Worm (Caenorhabditis elegans) whole organism, L3 larva: ENCODE data around the gene F34H10.1.

Source experiments
- aly-2 ChIP-seq: fragments of 150-350 bp; optimal IDR thresholded peaks from 2 replicates; lab custom pipeline; 2014; ENCODE audit warnings: missing biosample characterization, missing genetic modification characterization
- ceh-16 ChIP-seq: sonication (generic microtip); optimal IDR thresholded peaks from 2 replicates; lab custom pipeline; 2017; ENCODE audit warnings: missing biosample characterization, missing genetic modification characterization
- ceh-28 ChIP-seq: fragments of 150-350 bp; optimal IDR thresholded peaks from 2 replicates; lab custom pipeline; 2014; ENCODE audit warnings: missing biosample characterization, missing genetic modification reagents, missing genetic modification characterization
- ceh-82 ChIP-seq: fragments of 150-350 bp; optimal IDR thresholded peaks from 2 replicates; lab custom pipeline; 2014; ENCODE audit warnings: missing biosample characterization, missing genetic modification characterization
- ceh-9 ChIP-seq: sonication (generic microtip); optimal IDR thresholded peaks from 2 replicates; lab custom pipeline; 2018; ENCODE audit warnings: missing biosample characterization, missing genetic modification characterization
- egl-27 ChIP-seq: sonication (generic microtip); optimal IDR thresholded peaks from 4 replicates; lab custom pipeline; 2017; ENCODE audit warnings: missing biosample characterization, missing genetic modification reagents, missing genetic modification characterization
- egl-5 ChIP-seq: fragments of 150-350 bp; optimal IDR thresholded peaks from 2 replicates; lab custom pipeline; 2017; ENCODE audit warnings: missing biosample characterization, missing genetic modification reagents, missing genetic modification characterization, inconsistent platforms
- elt-1 ChIP-seq: fragments of 150-350 bp; optimal IDR thresholded peaks from 2 replicates; lab custom pipeline; 2014; ENCODE audit warnings: missing biosample characterization, missing genetic modification characterization
- elt-3 ChIP-seq, 3 experiments: fragments of 150-350 bp in 1 of 3; sonication (generic microtip) in 2 of 3; optimal IDR thresholded peaks; 2 replicates in 2 of 3; 4 replicates in 1 of 3; lab custom pipeline; 2014 to 2017; ENCODE audit warnings: missing biosample characterization in 3 of 3, missing genetic modification characterization in 3 of 3
- eor-1 ChIP-seq, 2 experiments: fragments of 150-350 bp; optimal IDR thresholded peaks; 2 replicates each; lab custom pipeline; 2014 to 2018; ENCODE audit warnings: missing biosample characterization in 2 of 2, missing genetic modification characterization in 2 of 2
- fkh-10 ChIP-seq: sonication (generic microtip); optimal IDR thresholded peaks from 2 replicates; lab custom pipeline; 2017; ENCODE audit warnings: missing biosample characterization, missing genetic modification reagents, missing genetic modification characterization
- fos-1 ChIP-seq: fragments of 150-350 bp; optimal IDR thresholded peaks from 2 replicates; lab custom pipeline; 2014; ENCODE audit warnings: missing biosample characterization, missing genetic modification characterization
- hmg-11 ChIP-seq: sonication (generic microtip); optimal IDR thresholded peaks from 2 replicates; lab custom pipeline; 2016; ENCODE audit warnings: missing genetic modification characterization, missing compliant biosample characterization
- lin-39 ChIP-seq: fragments of 150-350 bp; optimal IDR thresholded peaks from 2 replicates; lab custom pipeline; 2018; ENCODE audit warnings: missing biosample characterization, missing genetic modification reagents, missing genetic modification characterization
- lsy-12 ChIP-seq: sonication (generic microtip); optimal IDR thresholded peaks from 2 replicates; lab custom pipeline; 2016; ENCODE audit warnings: mild to moderate bottlenecking, missing genetic modification characterization, missing compliant biosample characterization
- mdl-1 ChIP-seq: fragments of 150-350 bp; optimal IDR thresholded peaks from 2 replicates; lab custom pipeline; 2014; ENCODE audit warnings: missing biosample characterization, missing genetic modification characterization
- nfya-1 ChIP-seq: sonication (generic microtip); optimal IDR thresholded peaks from 2 replicates; lab custom pipeline; 2017; ENCODE audit warnings: missing genetic modification characterization, mild to moderate bottlenecking, missing compliant biosample characterization, antibody characterized with exemption, moderate library complexity; ENCODE audit not compliant: insufficient read depth
- nhr-11 ChIP-seq: fragments of 150-350 bp; optimal IDR thresholded peaks from 2 replicates; lab custom pipeline; 2014; ENCODE audit warnings: missing biosample characterization, missing genetic modification characterization
- nhr-12 ChIP-seq: fragments of 150-350 bp; optimal IDR thresholded peaks from 2 replicates; lab custom pipeline; 2014; ENCODE audit warnings: missing biosample characterization, missing genetic modification characterization
- nhr-23 ChIP-seq: fragments of 150-350 bp; optimal IDR thresholded peaks from 2 replicates; lab custom pipeline; 2014; ENCODE audit warnings: missing biosample characterization, missing genetic modification reagents, missing genetic modification characterization
- nhr-237 ChIP-seq: fragments of 150-350 bp; optimal IDR thresholded peaks from 2 replicates; lab custom pipeline; 2014; ENCODE audit warnings: missing biosample characterization, missing genetic modification characterization
- nhr-25 ChIP-seq: sonication (generic microtip); optimal IDR thresholded peaks from 2 replicates; lab custom pipeline; 2017; ENCODE audit warnings: missing biosample characterization, missing genetic modification characterization
- nhr-28 ChIP-seq: fragments of 150-350 bp; optimal IDR thresholded peaks from 2 replicates; lab custom pipeline; 2014; ENCODE audit warnings: missing biosample characterization, missing genetic modification characterization
- nhr-67 ChIP-seq: fragments of 150-350 bp; optimal IDR thresholded peaks from 2 replicates; lab custom pipeline; 2014; ENCODE audit warnings: missing biosample characterization, missing genetic modification characterization
- nhr-76 ChIP-seq: fragments of 150-350 bp; sonication (generic microtip); optimal IDR thresholded peaks from 5 replicates; lab custom pipeline; 2014; ENCODE audit warnings: missing biosample characterization, missing genetic modification characterization
- nhr-77 ChIP-seq: fragments of 150-350 bp; optimal IDR thresholded peaks from 2 replicates; lab custom pipeline; 2014; ENCODE audit warnings: missing biosample characterization, missing genetic modification characterization
- pha-4 ChIP-seq: fragments of 150-350 bp; optimal IDR thresholded peaks from 2 replicates; lab custom pipeline; 2014; ENCODE audit warnings: missing biosample characterization, missing genetic modification reagents, missing genetic modification characterization
- pqm-1 ChIP-seq: fragments of 150-350 bp; optimal IDR thresholded peaks from 2 replicates; lab custom pipeline; 2017; ENCODE audit warnings: missing biosample characterization, missing genetic modification characterization, inconsistent platforms
- sea-2 ChIP-seq: fragments of 150-350 bp; sonication (generic microtip); optimal IDR thresholded peaks from 4 replicates; lab custom pipeline; 2014; ENCODE audit warnings: missing biosample characterization, missing genetic modification reagents, missing genetic modification characterization
- snpc-4 ChIP-seq: fragments of 150-350 bp; optimal IDR thresholded peaks from 2 replicates; lab custom pipeline; 2014; ENCODE audit warnings: missing biosample characterization, missing genetic modification characterization
- unc-39 ChIP-seq: sonication (generic microtip); optimal IDR thresholded peaks from 4 replicates; lab custom pipeline; 2017; ENCODE audit warnings: missing biosample characterization, missing genetic modification characterization
- ztf-4 ChIP-seq: fragments of 150-350 bp; optimal IDR thresholded peaks from 2 replicates; lab custom pipeline; 2014; ENCODE audit warnings: missing biosample characterization, missing genetic modification characterization

F34H10.1 gene

DNA sequence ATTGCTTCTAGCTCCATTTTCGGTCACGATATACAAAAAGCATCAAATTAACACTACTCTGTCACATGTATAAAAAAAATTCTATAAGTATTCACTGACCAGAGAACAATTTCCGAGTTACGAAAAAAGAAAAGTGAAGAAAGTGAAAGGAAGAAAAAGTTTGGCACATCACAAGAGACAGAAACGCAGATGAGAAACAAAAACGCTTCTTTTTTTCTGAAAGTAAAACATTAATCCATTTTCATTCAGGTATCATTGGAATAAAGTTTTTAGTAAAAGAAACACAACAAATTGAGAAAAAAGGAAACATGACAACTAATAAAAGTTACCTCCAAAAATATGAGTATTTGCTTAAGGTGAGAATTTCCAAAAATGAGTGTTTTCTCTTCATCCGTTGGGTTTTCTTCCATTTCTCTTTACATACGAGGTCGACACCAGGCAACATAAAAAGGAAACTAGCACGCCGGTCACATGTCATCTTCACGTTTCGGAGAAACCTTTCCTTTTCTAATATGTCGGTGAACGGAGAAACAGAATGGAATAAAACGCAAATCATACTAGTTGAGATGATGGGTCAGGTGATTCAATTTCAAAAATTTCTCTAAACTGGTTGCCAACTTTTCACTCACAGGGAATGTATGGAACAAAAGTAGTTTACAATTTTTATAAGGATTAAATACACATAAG is 17.0 kb downstream of the F34H10.1 start:
- TF ChIP-seq nfya-1 (tag; lab: Kevin White, UChicago) (no peak), ceh-82 (tag; lab: Kevin White, UChicago) (no peak), mdl-1 (tag; lab: Kevin White, UChicago) (no peak), nhr-25 (tag; lab: Kevin White, UChicago) (peak; percentile 29), ceh-28 (no peak), egl-5 (tag; lab: Kevin White, UChicago) (peak; percentile 35), nhr-76 (tag; lab: Kevin White, UChicago) (no peak), nhr-12 (tag; lab: Kevin White, UChicago) (no peak), fkh-10 (GFP tag; lab: Kevin White, UChicago) (no peak), nhr-23 (tag; lab: Kevin White, UChicago) (peak; percentile 73)
- TF ChIP-seq, all 47 proteins: peak for 3

DNA sequence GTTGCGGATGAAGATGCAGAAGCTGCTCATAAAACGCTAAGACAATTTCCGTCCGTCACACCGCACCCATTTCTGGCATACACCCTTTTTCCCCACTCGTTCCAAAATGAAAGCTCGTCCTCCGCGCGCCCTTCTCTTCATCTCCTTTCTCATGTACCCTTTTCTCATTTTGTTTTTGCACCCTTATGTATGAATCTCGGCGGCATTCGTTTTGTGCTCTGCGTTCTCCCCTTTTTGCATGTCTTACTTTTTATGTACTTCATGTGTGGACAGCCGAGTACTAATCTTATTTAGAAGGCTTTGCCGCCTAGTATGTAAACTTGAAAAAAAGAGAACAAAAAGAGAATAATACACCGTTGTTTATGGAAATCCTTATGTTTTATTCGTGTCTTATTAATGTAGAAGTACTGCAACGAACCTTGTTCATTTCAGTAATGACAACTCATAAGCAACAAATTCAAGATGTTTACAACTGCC is 22.2 kb downstream of the F34H10.1 start, which contains the start of gene F34H10.4:
F34H10.4 (plus strand) TSS at position 427 of the 477 bp plus-strand sequence.
- TF ChIP-seq fkh-10 (GFP tag; lab: Kevin White, UChicago) (peak; percentile 89), nfya-1 (tag; lab: Kevin White, UChicago) (peak; percentile 6), snpc-4 (tag; lab: Kevin White, UChicago) (no peak), ceh-9 (tag; lab: Kevin White, UChicago) (no peak), nhr-77 (tag; lab: Kevin White, UChicago) (no peak)

DNA sequence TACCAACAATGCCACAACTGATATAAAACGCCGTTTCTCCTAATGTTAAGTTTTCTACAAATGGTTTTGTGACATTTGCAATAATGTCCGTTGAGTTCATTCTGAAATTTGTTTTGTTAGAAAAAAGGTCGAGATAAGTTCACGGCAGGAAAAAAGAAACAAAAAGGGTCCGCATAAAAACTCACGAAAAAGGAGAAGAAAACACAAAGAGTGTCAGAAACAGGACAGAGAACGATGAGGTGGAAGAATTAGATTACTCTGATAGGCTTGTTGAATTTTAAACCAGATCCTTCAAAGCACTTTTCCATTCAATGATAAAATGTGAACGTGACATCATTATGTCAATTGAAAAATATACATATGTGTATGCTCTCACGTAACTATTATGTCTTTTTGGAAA is 27.1 kb downstream of the F34H10.1 start, which contains the start of gene aex-2:
aex-2 (minus strand) TSS at position 101 of the 400 bp plus-strand sequence.
- no peak for TF ChIP-seq egl-5 (tag; lab: Kevin White, UChicago)
- TF ChIP-seq nhr-76 (tag; lab: Kevin White, UChicago): no peak
- no peak for TF ChIP-seq lin-39 (tag; lab: Kevin White, UChicago)
- TF ChIP-seq ztf-4 (tag; lab: Kevin White, UChicago): no peak
- no peak for TF ChIP-seq pha-4
- no peak for TF ChIP-seq aly-2 (tag; lab: Kevin White, UChicago)
- TF ChIP-seq unc-39: no peak
- TF ChIP-seq egl-27 (tag; lab: Kevin White, UChicago): no peak
- TF ChIP-seq eor-1 (tag; optimal IDR thresholded peaks at IDR 0.05; lab: Kevin White, UChicago): no peak

DNA sequence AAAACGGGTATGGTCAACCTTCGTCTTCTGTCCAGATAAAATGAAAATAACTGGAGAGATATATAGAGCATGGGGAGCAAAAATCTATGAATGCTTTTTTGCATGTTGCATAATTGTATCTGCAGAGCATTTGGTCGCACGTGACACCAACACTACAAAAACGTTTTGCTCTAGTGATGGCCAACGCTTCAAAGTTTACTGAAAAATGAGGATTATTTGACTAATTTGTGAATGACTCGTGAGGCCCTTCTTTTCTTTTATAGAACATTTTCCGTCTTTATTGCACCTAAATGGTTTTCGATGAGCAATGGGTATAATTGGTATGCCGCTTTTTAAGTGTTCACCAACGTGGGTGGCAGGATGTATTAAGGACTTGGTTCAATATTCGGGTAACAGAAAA is 27.6 kb downstream of the F34H10.1 start:
- TF ChIP-seq egl-27 (tag; lab: Kevin White, UChicago) (no peak), hmg-11 (tag; lab: Kevin White, UChicago) (no peak), lsy-12 (no peak), fkh-10 (GFP tag; lab: Kevin White, UChicago) (no peak), nhr-77 (tag; lab: Kevin White, UChicago) (no peak), nhr-11 (tag; lab: Kevin White, UChicago) (no peak), nhr-28 (tag; lab: Kevin White, UChicago) (no peak), elt-1 (tag; lab: Kevin White, UChicago) (no peak), lin-39 (tag; lab: Kevin White, UChicago) (no peak), pqm-1 (tag; lab: Kevin White, UChicago) (no peak), sea-2 (GFP tag; lab: Kevin White, UChicago) (no peak), snpc-4 (tag; lab: Kevin White, UChicago) (no peak), nhr-237 (no peak), ceh-16 (tag; lab: Kevin White, UChicago) (no peak), fos-1 (tag; lab: Kevin White, UChicago) (no peak), ceh-82 (tag; lab: Kevin White, UChicago) (no peak), elt-3 (tag; optimal IDR thresholded peaks at IDR 0.05; lab: Kevin White, UChicago) (no peak), aly-2 (tag; lab: Kevin White, UChicago) (no peak), unc-39 (no peak)

DNA sequence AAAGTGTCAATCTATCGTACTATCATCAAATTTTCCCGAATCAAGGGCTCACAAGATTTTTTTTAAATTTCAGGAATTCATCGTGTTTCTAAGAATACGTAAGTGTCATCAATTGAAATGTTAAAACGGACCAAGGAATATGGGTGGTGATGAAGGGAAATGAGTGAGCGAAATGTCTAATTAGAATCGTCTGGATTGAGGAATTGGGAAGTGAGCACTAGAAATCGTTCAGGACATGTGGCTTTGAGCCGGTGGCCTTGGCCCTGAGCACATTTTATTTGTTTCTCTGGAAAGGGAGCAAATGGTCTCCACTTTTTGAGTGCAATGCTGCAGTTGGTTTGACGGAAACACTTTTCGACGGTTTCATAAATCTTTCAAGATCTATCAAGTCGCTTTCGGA is 28.3 kb downstream of the F34H10.1 start:
- TF ChIP-seq aly-2 (tag; lab: Kevin White, UChicago): no peak
- TF ChIP-seq fkh-10 (GFP tag; lab: Kevin White, UChicago): no peak
- no peak for TF ChIP-seq nhr-67 (tag; lab: Kevin White, UChicago)
- no peak for TF ChIP-seq ztf-4 (tag; lab: Kevin White, UChicago)
